Fruit fly (Drosophila melanogaster): ENCODE data around the gene COX7B.

COX7B gene

DNA sequence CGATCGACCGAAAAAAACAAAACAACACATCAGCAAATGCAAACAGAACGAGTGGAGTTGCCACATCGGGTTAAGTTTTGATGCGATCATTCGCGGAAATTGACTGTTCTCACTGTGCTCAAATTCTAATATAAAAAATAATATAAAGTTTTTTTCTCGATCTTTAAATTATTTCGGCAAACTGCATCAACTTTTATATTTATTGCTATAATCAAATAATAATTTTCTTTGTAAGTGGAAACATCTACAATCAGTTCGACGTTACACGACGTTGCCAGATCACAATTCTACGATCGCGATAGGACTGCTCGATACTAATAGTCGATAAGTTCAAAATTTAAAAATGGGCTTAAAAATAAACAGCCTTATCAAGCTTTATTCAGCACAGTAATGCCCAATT lies 3.5 kb downstream of the COX7B start, which contains the start of gene Gorab (continued):
- TF ChIP-seq dac (GFP tag; optimal IDR thresholded peaks at IDR 0.05) (peak; percentile 46), acj6 (GFP tag; optimal IDR thresholded peaks at IDR 0.05) (peak; percentile 89), CG1621 (tag; optimal IDR thresholded peaks at IDR 0.05) (peak; percentile 51), Lpt (GFP tag; optimal IDR thresholded peaks at IDR 0.05) (peak; percentile 80), CG11902 (GFP tag; optimal IDR thresholded peaks at IDR 0.05) (peak; percentile 92), Hr38 (GFP tag; optimal IDR thresholded peaks at IDR 0.05) (peak; percentile 7), Blimp-1 (GFP tag; optimal IDR thresholded peaks at IDR 0.05) (peak; percentile 47), CG6808 (GFP tag; optimal IDR thresholded peaks at IDR 0.05) (peak; percentile 31), salr (GFP tag; optimal IDR thresholded peaks at IDR 0.05) (peak; percentile 52 to 70), Met (GFP tag; optimal IDR thresholded peaks at IDR 0.05) (peak; percentile 86), Sox14 (GFP tag; optimal IDR thresholded peaks at IDR 0.05) (peak; percentile 91), achi (GFP tag; optimal IDR thresholded peaks at IDR 0.05) (peak; percentile 86), CG11294 (GFP tag; IDR thresholded peaks at IDR 0.05) (peak; percentile 90), fd59A (GFP tag; optimal IDR thresholded peaks at IDR 0.05) (peak; percentile 39), dsx (GFP tag; optimal IDR thresholded peaks at IDR 0.05; ENCODE audit: poor library complexity, severe bottlenecking) (peak; percentile 77)

dm6 chr3L:17430390-17430789 lies 5.1 kb downstream of the COX7B start:
- peak; percentile 68 for TF ChIP-seq fkh (GFP tag; optimal IDR thresholded peaks at IDR 0.05)
- TF ChIP-seq Blimp-1 (GFP tag; optimal IDR thresholded peaks at IDR 0.05), result peak; percentile 36
- peak; percentile 18 for TF ChIP-seq svp (GFP tag)
- TF ChIP-seq vri (GFP tag; optimal IDR thresholded peaks at IDR 0.05), result peak; percentile 26
- TF ChIP-seq OdsH (GFP tag; optimal IDR thresholded peaks at IDR 0.05), result no peak
- peak; percentile 32 for TF ChIP-seq dsx (GFP tag; optimal IDR thresholded peaks at IDR 0.05; ENCODE audit: poor library complexity, severe bottlenecking)
- TF ChIP-seq topi (GFP tag; optimal IDR thresholded peaks at IDR 0.05), result no peak

DNA sequence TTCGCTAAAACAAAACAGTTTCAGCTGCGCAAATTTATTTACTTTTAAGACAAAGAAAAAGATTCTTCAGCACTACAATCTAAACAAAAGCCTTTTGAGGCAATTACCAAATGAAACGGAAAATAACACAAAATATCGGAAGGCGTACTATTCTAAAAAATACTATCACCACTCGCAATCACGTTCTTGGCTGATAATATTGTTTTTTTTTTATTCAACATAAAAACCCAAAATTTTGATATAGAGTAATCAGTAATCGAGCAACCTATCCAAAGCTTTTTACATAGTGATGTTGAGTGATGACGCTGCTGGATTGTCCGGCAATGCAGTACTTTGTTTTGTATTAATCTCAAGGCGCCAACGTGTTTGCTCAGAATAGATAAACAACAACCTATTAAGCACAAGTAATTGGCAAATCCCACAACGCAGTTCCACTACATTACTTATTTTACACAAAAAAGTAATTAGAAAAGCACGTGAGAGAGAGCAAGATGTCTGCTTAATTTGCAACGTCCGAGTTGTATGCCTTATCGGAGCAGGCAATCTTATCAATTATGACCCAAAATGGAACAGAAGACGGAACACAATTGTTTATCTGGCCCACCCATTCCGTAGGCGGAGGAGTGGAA lies 5.8 kb downstream of the COX7B start:
- TF ChIP-seq vri (GFP tag; optimal IDR thresholded peaks at IDR 0.05) (peak; percentile 29), Smox (GFP tag; optimal IDR thresholded peaks at IDR 0.05) (peak; percentile 1), Sox102F (GFP tag; optimal IDR thresholded peaks at IDR 0.05) (no peak), CG8119 (GFP tag; IDR thresholded peaks at IDR 0.05) (peak; percentile 24; the same call in 1 of the 3 replicates), net (GFP tag; optimal IDR thresholded peaks at IDR 0.05) (no peak), dsx (GFP tag; optimal IDR thresholded peaks at IDR 0.05; ENCODE audit: poor library complexity, severe bottlenecking) (no peak), fd59A (GFP tag; optimal IDR thresholded peaks at IDR 0.05) (no peak), CG6276 (GFP tag; optimal IDR thresholded peaks at IDR 0.05) (no peak), eg (GFP tag; IDR thresholded peaks at IDR 0.05) (no peak), CG32006 (GFP tag; optimal IDR thresholded peaks at IDR 0.05) (peak; percentile 50), CG11762 (GFP tag; optimal IDR thresholded peaks at IDR 0.05; ENCODE audit: insufficient read depth) (no peak), Blimp-1 (GFP tag; optimal IDR thresholded peaks at IDR 0.05) (no peak), Eip75B (GFP tag; optimal IDR thresholded peaks at IDR 0.05) (no peak), CG8319 (GFP tag; optimal IDR thresholded peaks at IDR 0.05) (no peak), esn (GFP tag; optimal IDR thresholded peaks at IDR 0.05) (peak; percentile 31), salr (GFP tag; optimal IDR thresholded peaks at IDR 0.05) (no peak), CG15336 (GFP tag; IDR thresholded peaks at IDR 0.05) (peak; percentile 27; the same call in 1 of the 2 replicates), CG11294 (GFP tag; IDR thresholded peaks at IDR 0.05) (no peak), achi (GFP tag; optimal IDR thresholded peaks at IDR 0.05) (no peak), CG6808 (GFP tag; optimal IDR thresholded peaks at IDR 0.05) (no peak), Gug (GFP tag; IDR thresholded peaks at IDR 0.05) (no peak), CG6163 (GFP tag; IDR thresholded peaks at IDR 0.05) (0 out of 3 replicates have a peak, but pooled peaks have one; percentile 6), CG4318 (GFP tag; optimal IDR thresholded peaks at IDR 0.05) (no peak), CG3032 (tag; optimal IDR thresholded peaks at IDR 0.05) (no peak), fd85E (GFP tag; optimal IDR thresholded peaks at IDR 0.05) (no peak), Ets21C (GFP tag; optimal IDR thresholded peaks at IDR 0.05) (no peak), CG10631 (GFP tag; optimal IDR thresholded peaks at IDR 0.05) (peak; percentile 26), CG6792 (GFP tag; optimal IDR thresholded peaks at IDR 0.05) (no peak), pdm3 (GFP tag; optimal IDR thresholded peaks at IDR 0.05) (peak; percentile 14), acj6 (GFP tag; optimal IDR thresholded peaks at IDR 0.05) (peak; percentile 38), Hr38 (GFP tag; optimal IDR thresholded peaks at IDR 0.05) (no peak), Sox15 (GFP tag; optimal IDR thresholded peaks at IDR 0.05) (no peak), CG34406 (GFP tag; optimal IDR thresholded peaks at IDR 0.05) (no peak), CG31627 (GFP tag; optimal IDR thresholded peaks at IDR 0.05) (peak; percentile 7), CG11902 (GFP tag; optimal IDR thresholded peaks at IDR 0.05) (no peak), CG1621 (tag; optimal IDR thresholded peaks at IDR 0.05) (no peak), Hr39 (GFP tag; optimal IDR thresholded peaks at IDR 0.05) (peak; percentile 12), Sox14 (GFP tag; optimal IDR thresholded peaks at IDR 0.05) (peak; percentile 37)

Data from whole organism, prepupa.